Fruit fly (Drosophila melanogaster): ENCODE results near the gene Tom20.

DNA sequence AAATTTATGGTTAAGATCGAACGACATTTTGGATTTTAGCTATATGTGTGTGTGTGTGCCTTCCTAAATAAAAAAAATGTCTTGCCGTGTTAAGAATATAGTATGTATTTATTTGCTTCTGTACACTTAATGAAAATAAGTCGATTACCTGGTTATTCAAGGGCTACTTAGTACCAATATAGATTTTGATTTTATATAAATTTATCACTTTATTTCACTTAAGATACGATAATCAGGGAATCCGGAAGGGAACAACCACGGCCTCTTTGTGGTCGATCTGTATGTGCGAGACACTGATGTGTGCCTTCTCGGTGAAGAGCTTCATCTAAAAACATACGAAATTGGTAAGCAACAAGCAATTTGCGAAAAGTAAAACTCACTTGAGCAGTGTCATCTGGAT is 27.3 kb downstream of the Tom20 start, which contains the start of gene CG14183:
- no peak for TF ChIP-seq CG8478 (optimal IDR thresholded peaks at IDR 0.05)
- TF ChIP-seq CTCF (optimal IDR thresholded peaks at IDR 0.05): no peak
